Worm (Caenorhabditis elegans) whole organism, L4 larva: ENCODE measurements around the gene str-262.

Experiments
- D1046.2 ChIP-seq: fragments of 200-800 bp; sonication (Bioruptor generic); IDR thresholded peaks from 2 replicates; pipeline ENCODE4 v1.3.6; 2022; ENCODE audit warnings: missing genetic modification characterization, missing compliant biosample characterization
- F26F4.8 ChIP-seq: fragments of 200-800 bp; sonication (Bioruptor generic); conservative IDR thresholded peaks from 2 replicates; pipeline ENCODE4 v1.3.6; 2022; ENCODE audit warnings: missing genetic modification characterization, missing compliant biosample characterization
- F49E8.2 ChIP-seq: sonication (generic microtip); optimal IDR thresholded peaks from 2 replicates; lab custom pipeline; 2016; ENCODE audit warnings: missing compliant biosample characterization, mild to moderate bottlenecking, missing genetic modification characterization, borderline replicate concordance
- T20F7.1 ChIP-seq: fragments of 200-800 bp; sonication (Bioruptor generic); optimal IDR thresholded peaks from 2 replicates; lab custom pipeline; 2018; ENCODE audit warnings: mild to moderate bottlenecking, missing genetic modification characterization, missing compliant biosample characterization
- T26A8.4 ChIP-seq: fragments of 200-800 bp; sonication (Bioruptor generic); IDR thresholded peaks from 2 replicates; pipeline ENCODE4 v1.3.6; 2022; ENCODE audit warnings: missing genetic modification characterization, missing compliant biosample characterization
- ZK546.5 ChIP-seq, 2 experiments: sonication (generic microtip); optimal IDR thresholded peaks; 2 replicates each; lab custom pipeline; 2017; ENCODE audit warnings: missing biosample characterization in 2 of 2, missing genetic modification characterization in 2 of 2
- aha-1 ChIP-seq: fragments of 150-350 bp; peaks from one replicate; lab custom pipeline; 2014; ENCODE audit warnings: missing biosample characterization, missing genetic modification characterization
- ama-1 ChIP-seq: fragments of 150-350 bp; optimal IDR thresholded peaks from 2 replicates; lab custom pipeline; 2014; ENCODE audit warnings: inconsistent platforms, mixed read lengths
- ces-1 ChIP-seq: fragments of 150-350 bp; sonication (generic microtip); optimal IDR thresholded peaks from 4 replicates; lab custom pipeline; 2014; ENCODE audit warnings: missing biosample characterization, missing genetic modification reagents, missing genetic modification characterization
- cey-2 ChIP-seq: sonication (generic microtip); optimal IDR thresholded peaks from 3 replicates; lab custom pipeline; 2017; ENCODE audit warnings: missing genetic modification characterization, mild to moderate bottlenecking, missing compliant biosample characterization, antibody characterized with exemption, borderline replicate concordance; ENCODE audit not compliant: insufficient read depth
- daf-19 ChIP-seq: fragments of 200-800 bp; sonication (Bioruptor generic); conservative IDR thresholded peaks from 2 replicates; pipeline ENCODE4 v1.3.6; 2022; ENCODE audit warnings: missing genetic modification characterization, missing compliant biosample characterization
- dmd-6 ChIP-seq: fragments of 200-800 bp; sonication (Bioruptor generic); IDR thresholded peaks from 2 replicates; pipeline ENCODE4 v1.3.6; 2022; ENCODE audit warnings: missing genetic modification reagents, missing genetic modification characterization, missing compliant biosample characterization
- dmd-8 ChIP-seq: fragments of 200-800 bp; sonication (Bioruptor generic); IDR thresholded peaks from 2 replicates; pipeline ENCODE4 v1.3.6; 2022; ENCODE audit warnings: missing genetic modification characterization, missing compliant biosample characterization
- dmd-9 ChIP-seq: fragments of 200-800 bp; sonication (Bioruptor generic); IDR thresholded peaks from 2 replicates; pipeline ENCODE4 v1.3.6; 2022; ENCODE audit warnings: missing genetic modification reagents, missing genetic modification characterization, missing compliant biosample characterization
- duxl-1 ChIP-seq: sonication (generic microtip); optimal IDR thresholded peaks from 2 replicates; lab custom pipeline; 2016; ENCODE audit warnings: mild to moderate bottlenecking, missing genetic modification characterization, moderate library complexity, missing compliant biosample characterization; ENCODE audit not compliant: poor library complexity
- hlh-11 ChIP-seq: fragments of 200-800 bp; sonication (Bioruptor generic); optimal IDR thresholded peaks from 2 replicates; lab custom pipeline; 2018; ENCODE audit warnings: mild to moderate bottlenecking, missing genetic modification characterization, missing compliant biosample characterization
- hmg-1.1 ChIP-seq: fragments of 200-800 bp; sonication (Bioruptor generic); IDR thresholded peaks from 2 replicates; pipeline ENCODE4 v1.3.6; 2022; ENCODE audit warnings: missing genetic modification reagents, missing genetic modification characterization, missing compliant biosample characterization
- lim-7 ChIP-seq: fragments of 200-800 bp; sonication (Bioruptor generic); IDR thresholded peaks from 2 replicates; pipeline ENCODE4 v1.3.6; 2022; ENCODE audit warnings: missing genetic modification characterization, missing compliant biosample characterization
- lin-15B ChIP-seq: fragments of 150-350 bp; sonication (generic microtip); optimal IDR thresholded peaks from 3 replicates; lab custom pipeline; 2014; ENCODE audit warnings: missing biosample characterization, missing genetic modification characterization
- lin-29 ChIP-seq: fragments of 200-800 bp; sonication (Bioruptor generic); IDR thresholded peaks from 2 replicates; pipeline ENCODE4 v1.3.6; 2022; ENCODE audit warnings: missing genetic modification reagents, missing genetic modification characterization, missing compliant biosample characterization
- madf-5 ChIP-seq, 2 experiments: fragments of 200-800 bp; sonication (Bioruptor generic); IDR thresholded peaks; 2 replicates each; pipeline ENCODE4 v1.3.6; 2022; ENCODE audit warnings: missing compliant biosample characterization in 2 of 2, missing genetic modification characterization in 2 of 2
- mdl-1 ChIP-seq, 2 experiments: fragments of 150-350 bp in 1 of 2; sonication (generic microtip) in 1 of 2; optimal IDR thresholded peaks; 2 replicates each; lab custom pipeline; 2014 to 2017; ENCODE audit warnings: missing biosample characterization in 2 of 2, missing genetic modification characterization in 2 of 2
- mdt-29 ChIP-seq: fragments of 200-800 bp; sonication (Bioruptor generic); IDR thresholded peaks from 2 replicates; pipeline ENCODE4 v1.3.6; 2022; ENCODE audit warnings: missing genetic modification reagents, missing genetic modification characterization, missing compliant biosample characterization
- mxl-3 ChIP-seq: fragments of 200-800 bp; sonication (Bioruptor generic); optimal IDR thresholded peaks from 2 replicates; lab custom pipeline; 2018; ENCODE audit warnings: mild to moderate bottlenecking, missing genetic modification characterization, missing compliant biosample characterization
- nhr-10 ChIP-seq: fragments of 150-350 bp; optimal IDR thresholded peaks from 2 replicates; lab custom pipeline; 2014; ENCODE audit warnings: missing biosample characterization, missing genetic modification characterization
- nhr-11 ChIP-seq: fragments of 150-350 bp; optimal IDR thresholded peaks from 2 replicates; lab custom pipeline; 2014; ENCODE audit warnings: missing biosample characterization, missing genetic modification characterization
- nhr-237 ChIP-seq: sonication (generic microtip); optimal IDR thresholded peaks from 2 replicates; lab custom pipeline; 2017; ENCODE audit warnings: missing biosample characterization, missing genetic modification characterization
- nhr-25 ChIP-seq: sonication (generic microtip); optimal IDR thresholded peaks from 2 replicates; lab custom pipeline; 2017; ENCODE audit warnings: missing genetic modification characterization, mild to moderate bottlenecking, missing compliant biosample characterization, antibody characterized with exemption, moderate library complexity, borderline replicate concordance; ENCODE audit not compliant: insufficient read depth
- nhr-6 ChIP-seq: fragments of 150-350 bp; optimal IDR thresholded peaks from 2 replicates; lab custom pipeline; 2014; ENCODE audit warnings: missing biosample characterization, missing genetic modification characterization
- php-3 ChIP-seq: fragments of 200-800 bp; sonication (Bioruptor generic); IDR thresholded peaks from 2 replicates; pipeline ENCODE4 v1.3.6; 2022; ENCODE audit warnings: missing genetic modification reagents, missing genetic modification characterization, missing compliant biosample characterization
- pqm-1 ChIP-seq: sonication (generic microtip); optimal IDR thresholded peaks from 2 replicates; lab custom pipeline; 2017; ENCODE audit warnings: missing biosample characterization, missing genetic modification characterization
- skn-1 ChIP-seq: fragments of 150-350 bp; optimal IDR thresholded peaks from 2 replicates; lab custom pipeline; 2014; ENCODE audit warnings: missing biosample characterization, missing genetic modification characterization
- tag-97 ChIP-seq: fragments of 200-800 bp; sonication (Bioruptor generic); IDR thresholded peaks from 2 replicates; pipeline ENCODE4 v1.3.6; 2022; ENCODE audit warnings: missing genetic modification characterization, missing compliant biosample characterization
- unc-130 ChIP-seq: sonication (generic microtip); optimal IDR thresholded peaks from 2 replicates; lab custom pipeline; 2016; ENCODE audit warnings: missing genetic modification reagents, missing genetic modification characterization, missing compliant biosample characterization
- unc-39 ChIP-seq: sonication (generic microtip); optimal IDR thresholded peaks from 2 replicates; lab custom pipeline; 2017; ENCODE audit warnings: missing biosample characterization, missing genetic modification characterization
- zfp-3 ChIP-seq: fragments of 200-800 bp; sonication (Bioruptor generic); conservative IDR thresholded peaks from 2 replicates; pipeline ENCODE4 v1.3.6; 2022; ENCODE audit warnings: missing genetic modification reagents, missing genetic modification characterization, missing compliant biosample characterization
- ztf-7 ChIP-seq: fragments of 150-350 bp; optimal IDR thresholded peaks from 2 replicates; lab custom pipeline; 2014; ENCODE audit warnings: missing biosample characterization, missing genetic modification characterization

The str-262 gene

ce11 chrV:797241-797640 is 44.7 kb upstream of the str-262 start:
- TF ChIP-seq tag-97 (GFP tag; lab: Robert Waterston, UW), result no peak
- no peak for TF ChIP-seq dmd-6 (GFP tag; lab: Robert Waterston, UW)
- TF ChIP-seq hmg-1.1 (GFP tag; lab: Robert Waterston, UW), result no peak

- TF ChIP-seq aha-1 (tag; lab: Kevin White, UChicago) (peak; percentile 81), ama-1 (no peak)
Measured at ce11 chrV:794092-794491, 41.5 kb upstream of the str-262 start.

DNA sequence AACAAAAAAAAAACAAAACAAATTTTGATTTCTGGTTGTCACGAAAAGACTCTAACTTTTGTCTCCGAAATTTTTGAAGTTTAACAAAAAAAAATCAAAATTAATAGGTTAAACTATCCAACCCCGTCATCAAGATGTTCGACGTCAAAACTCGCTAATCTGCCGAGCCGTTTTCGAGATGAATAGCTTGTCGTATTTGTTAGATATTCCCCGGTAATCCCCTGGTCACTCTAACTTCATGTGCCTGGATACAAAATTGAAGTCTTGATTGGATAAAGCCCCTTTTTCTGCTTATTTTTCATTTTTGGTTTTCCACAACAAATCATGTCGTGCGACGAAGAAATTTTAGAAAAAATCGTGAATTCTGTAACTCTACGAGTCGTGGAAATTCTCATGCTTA is 29.9 kb upstream of the str-262 start, which contains the start of gene srab-16:
Gene srab-16 (plus strand): TSS at position 301 of the 400 bp plus-strand sequence.
- no peak for TF ChIP-seq D1046.2 (GFP tag; lab: Robert Waterston, UW)
- TF ChIP-seq mdt-29 (GFP tag; lab: Robert Waterston, UW), result no peak
- TF ChIP-seq hlh-11 (tag; lab: Kevin White, UChicago), result no peak
- TF ChIP-seq lin-15B (tag; lab: Kevin White, UChicago), result no peak
- TF ChIP-seq mxl-3 (GFP tag; lab: Kevin White, UChicago), result no peak
- no peak for TF ChIP-seq lim-7 (GFP tag; lab: Robert Waterston, UW)
- TF ChIP-seq nhr-237 (tag; lab: Kevin White, UChicago), result no peak
- TF ChIP-seq aha-1 (tag; lab: Kevin White, UChicago), result no peak
- no peak for TF ChIP-seq nhr-6 (tag; lab: Kevin White, UChicago)
- no peak for TF ChIP-seq daf-19 (GFP tag; lab: Robert Waterston, UW)
- no peak for TF ChIP-seq ztf-7 (tag; lab: Kevin White, UChicago)
- no peak for TF ChIP-seq dmd-9
- TF ChIP-seq dmd-8, result no peak
- TF ChIP-seq, all 104 proteins: peak for 0

- no peak for TF ChIP-seq unc-39
- TF ChIP-seq zfp-3, result no peak
- no peak for TF ChIP-seq D1046.2 (GFP tag; lab: Robert Waterston, UW)
- no peak for TF ChIP-seq F49E8.2 (tag; lab: Kevin White, UChicago)
- no peak for TF ChIP-seq dmd-6 (GFP tag; lab: Robert Waterston, UW)
- TF ChIP-seq F26F4.8 (GFP tag; lab: Robert Waterston, UW), result no peak
- no peak for TF ChIP-seq mdl-1 (tag; optimal IDR thresholded peaks at IDR 0.05; lab: Kevin White, UChicago)
- no peak for TF ChIP-seq duxl-1 (tag; lab: Kevin White, UChicago)
- no peak for TF ChIP-seq tag-97 (GFP tag; lab: Robert Waterston, UW)
- TF ChIP-seq ZK546.5 (tag; optimal IDR thresholded peaks at IDR 0.05; lab: Kevin White, UChicago), result no peak
- no peak for TF ChIP-seq lin-29 (GFP tag; lab: Robert Waterston, UW)
- no peak for TF ChIP-seq nhr-11 (tag; lab: Kevin White, UChicago)
- TF ChIP-seq pqm-1, result no peak
- no peak for TF ChIP-seq nhr-25 (tag; lab: Kevin White, UChicago)
- no peak for TF ChIP-seq cey-2 (tag; lab: Kevin White, UChicago)
- TF ChIP-seq unc-130 (GFP tag; lab: Kevin White, UChicago), result no peak
- TF ChIP-seq ces-1 (GFP tag; lab: Kevin White, UChicago), result no peak
- TF ChIP-seq madf-5 (GFP tag; IDR thresholded peaks at IDR 0.05; lab: Robert Waterston, UW), result no peak
Measured at ce11 chrV:779999-780398, 27.4 kb upstream of the str-262 start, which contains the start of gene srbc-60. TSS of gene srbc-60 (plus strand) at chrV:780299.

- TF ChIP-seq unc-39 (no peak), ZK546.5 (tag; optimal IDR thresholded peaks at IDR 0.05; lab: Kevin White, UChicago) (no peak), T20F7.1 (no peak), T26A8.4 (GFP tag; lab: Robert Waterston, UW) (no peak), nhr-10 (tag; lab: Kevin White, UChicago) (no peak), php-3 (no peak), skn-1 (tag; lab: Kevin White, UChicago) (no peak)
Measured at ce11 chrV:778339-778738, 25.8 kb upstream of the str-262 start, which contains the start of gene srbc-59. TSS of gene srbc-59 (plus strand) at chrV:778639.
